Worm (Caenorhabditis elegans): ENCODE data around the gene K02E10.7.

The K02E10.7 gene

DNA sequence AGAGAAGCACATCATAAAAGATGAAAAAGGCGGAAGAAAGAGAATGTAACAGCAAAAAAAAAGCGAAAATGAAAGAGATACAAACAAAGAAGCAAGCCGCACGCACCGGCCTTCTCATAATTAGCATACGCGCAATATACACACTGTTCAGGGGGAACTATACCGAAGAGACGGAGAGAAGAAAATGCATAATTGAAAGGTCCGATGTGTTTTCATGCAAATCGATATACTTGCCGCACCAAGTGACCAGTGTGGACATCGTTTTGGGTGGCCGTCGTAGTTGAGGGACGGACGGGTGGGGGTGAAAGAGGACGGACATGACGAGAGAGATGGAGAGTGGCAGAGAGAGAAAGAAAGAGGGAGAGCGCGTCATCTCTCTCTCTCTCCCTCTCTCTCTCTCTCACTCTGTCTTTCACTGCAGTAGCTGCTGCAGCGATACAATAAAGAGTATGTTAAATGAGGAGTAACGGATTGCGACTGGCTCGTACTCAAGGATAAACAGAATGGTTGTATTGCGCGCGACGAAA is 28.0 kb upstream of the K02E10.7 start (continued):
- TF ChIP-seq ceh-48 (tag; optimal IDR thresholded peaks at IDR 0.05) (peak; percentile 78), ttx-3 (tag; optimal IDR thresholded peaks at IDR 0.05) (no peak), ceh-34 (tag; optimal IDR thresholded peaks at IDR 0.05) (peak; percentile 87), tbx-2 (tag; optimal IDR thresholded peaks at IDR 0.05) (peak; percentile 89), zip-5 (tag; optimal IDR thresholded peaks at IDR 0.05) (no peak), ceh-30 (tag; optimal IDR thresholded peaks at IDR 0.05) (no peak), ceh-18 (tag; optimal IDR thresholded peaks at IDR 0.05) (peak; percentile 91), dve-1 (tag; optimal IDR thresholded peaks at IDR 0.05) (peak; percentile 67), tbx-7 (tag; optimal IDR thresholded peaks at IDR 0.05) (no peak), unc-3 (GFP tag; conservative IDR thresholded peaks at IDR 0.05) (no peak), unc-3 (tag; optimal IDR thresholded peaks at IDR 0.05) (no peak), fkh-10 (GFP tag; optimal IDR thresholded peaks at IDR 0.05) (no peak), elt-2 (tag; optimal IDR thresholded peaks at IDR 0.05) (peak; percentile 19)

- TF ChIP-seq lim-6 (tag; optimal IDR thresholded peaks at IDR 0.05) = no peak
- no peak for TF ChIP-seq ttx-3 (tag; optimal IDR thresholded peaks at IDR 0.05)
- TF ChIP-seq ceh-9 (tag; optimal IDR thresholded peaks at IDR 0.05) = no peak
- no peak for TF ChIP-seq pat-9 (tag; optimal IDR thresholded peaks at IDR 0.05)
- TF ChIP-seq nfya-1 (tag; optimal IDR thresholded peaks at IDR 0.05) = no peak
- no peak for TF ChIP-seq ets-4 (tag; optimal IDR thresholded peaks at IDR 0.05)
- TF ChIP-seq pax-1 (tag; optimal IDR thresholded peaks at IDR 0.05) = no peak
- no peak for TF ChIP-seq mec-3 (tag; optimal IDR thresholded peaks at IDR 0.05; ENCODE audit: borderline replicate concordance)
- no peak for TF ChIP-seq ceh-6 (GFP tag; optimal IDR thresholded peaks at IDR 0.05)
- TF ChIP-seq sox-2 (GFP tag; IDR thresholded peaks at IDR 0.05) = no peak
These were observed 24.0 kb upstream of the K02E10.7 start, which contains the start of gene tbc-12 for ce11 chrX:2532357-2532756. tbc-12 (minus strand) TSS chrX:2532457.

ce11 chrX:2531276-2531675 is 22.9 kb upstream of the K02E10.7 start:
- TF ChIP-seq unc-86 (tag; optimal IDR thresholded peaks at IDR 0.05) (no peak), hlh-30 (tag; optimal IDR thresholded peaks at IDR 0.05; ENCODE audit: insufficient read depth) (no peak), ceh-6 (GFP tag; optimal IDR thresholded peaks at IDR 0.05) (no peak), ceh-19 (GFP tag; optimal IDR thresholded peaks at IDR 0.05) (no peak), fkh-10 (GFP tag; optimal IDR thresholded peaks at IDR 0.05) (no peak), ceh-45 (GFP tag; IDR thresholded peaks at IDR 0.05) (no peak), ceh-2 (tag; optimal IDR thresholded peaks at IDR 0.05) (no peak), hlh-8 (tag; optimal IDR thresholded peaks at IDR 0.05) (no peak), pha-4 (tag; optimal IDR thresholded peaks at IDR 0.05) (no peak), pha-2 (tag; optimal IDR thresholded peaks at IDR 0.05) (no peak), dmd-4 (tag; optimal IDR thresholded peaks at IDR 0.05; ENCODE audit: borderline replicate concordance) (no peak), Y22D7AL.16 (tag; optimal IDR thresholded peaks at IDR 0.05) (no peak), syd-9 (tag; optimal IDR thresholded peaks at IDR 0.05) (no peak), elt-2 (tag; optimal IDR thresholded peaks at IDR 0.05) (no peak)

ce11 chrX:2527877-2528276 is 19.5 kb upstream of the K02E10.7 start:
- TF ChIP-seq ceh-18 (tag; optimal IDR thresholded peaks at IDR 0.05) (peak; percentile 18), hlh-30 (tag; optimal IDR thresholded peaks at IDR 0.05; ENCODE audit: insufficient read depth) (no peak), syd-9 (tag; optimal IDR thresholded peaks at IDR 0.05) (peak; percentile 11), ceh-45 (GFP tag; IDR thresholded peaks at IDR 0.05) (peak; percentile 29; the same call in 1 of the 2 replicates), ceh-31 (tag; optimal IDR thresholded peaks at IDR 0.05) (peak; percentile 7), elt-2 (tag; optimal IDR thresholded peaks at IDR 0.05) (no peak), ceh-6 (GFP tag; optimal IDR thresholded peaks at IDR 0.05) (peak; percentile 10), ceh-14 (tag; optimal IDR thresholded peaks at IDR 0.05) (peak; percentile 12)

All from whole organism, late embryonic.